In the genomic region with DNA sequence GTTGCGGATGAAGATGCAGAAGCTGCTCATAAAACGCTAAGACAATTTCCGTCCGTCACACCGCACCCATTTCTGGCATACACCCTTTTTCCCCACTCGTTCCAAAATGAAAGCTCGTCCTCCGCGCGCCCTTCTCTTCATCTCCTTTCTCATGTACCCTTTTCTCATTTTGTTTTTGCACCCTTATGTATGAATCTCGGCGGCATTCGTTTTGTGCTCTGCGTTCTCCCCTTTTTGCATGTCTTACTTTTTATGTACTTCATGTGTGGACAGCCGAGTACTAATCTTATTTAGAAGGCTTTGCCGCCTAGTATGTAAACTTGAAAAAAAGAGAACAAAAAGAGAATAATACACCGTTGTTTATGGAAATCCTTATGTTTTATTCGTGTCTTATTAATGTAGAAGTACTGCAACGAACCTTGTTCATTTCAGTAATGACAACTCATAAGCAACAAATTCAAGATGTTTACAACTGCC, we compare ENCODE assay signal across 5 worm cellular contexts.
A peak's percentile ranks its signal among the peaks of the same experiment; 100 is the strongest.
TF ChIP-seq lines count a peak whose summit lies in the region.

A gene (plus strand): TSS at position 427 of the 477 bp plus-strand sequence.

TF ChIP-seq in whole organism, L1 larva, 84 proteins besides CTCF, POLR2A, EP300 and RAD21:
- peak; percentile 51 for TF ChIP-seq lin-14 (GFP tag; optimal IDR thresholded peaks at IDR 0.05; lab: Kevin White, UChicago)
- no peak for TF ChIP-seq snpc-4 (tag; optimal IDR thresholded peaks at IDR 0.05; lab: Kevin White, UChicago)
- TF ChIP-seq fkh-10 (GFP tag; optimal IDR thresholded peaks at IDR 0.05; lab: Kevin White, UChicago) = peak; percentile 70
- no peak for TF ChIP-seq ceh-88 (GFP tag; IDR thresholded peaks at IDR 0.05; lab: Robert Waterston, UW)
- no peak for TF ChIP-seq ceh-90 (tag; optimal IDR thresholded peaks at IDR 0.05; lab: Kevin White, UChicago)
- peak; percentile 26 for TF ChIP-seq ces-1 (GFP tag; optimal IDR thresholded peaks at IDR 0.05; lab: Kevin White, UChicago)
- TF ChIP-seq tbx-2 (tag; optimal IDR thresholded peaks at IDR 0.05; lab: Kevin White, UChicago) = no peak
- TF ChIP-seq efl-3 (GFP tag; optimal IDR thresholded peaks at IDR 0.05; lab: Kevin White, UChicago) = no peak
- no peak for TF ChIP-seq lin-15B (tag; optimal IDR thresholded peaks at IDR 0.05; lab: Kevin White, UChicago)
- TF ChIP-seq efl-1 (optimal IDR thresholded peaks at IDR 0.05; lab: Kevin White, UChicago) = no peak
- peak in 1 of 2 experiments; percentile 60 for TF ChIP-seq efl-1 (GFP tag; optimal IDR thresholded peaks at IDR 0.05 in 1 of 2; lab: Kevin White, UChicago)
- no peak for TF ChIP-seq jun-1 (tag; optimal IDR thresholded peaks at IDR 0.05; lab: Kevin White, UChicago)
- no peak for TF ChIP-seq isw-1 (GFP tag; IDR thresholded peaks at IDR 0.05; lab: Robert Waterston, UW)
- no peak for TF ChIP-seq irx-1 (tag; optimal IDR thresholded peaks at IDR 0.05; lab: Kevin White, UChicago)

TF ChIP-seq in whole organism, L3 larva, 47 proteins besides CTCF, POLR2A, EP300 and RAD21:
- TF ChIP-seq ama-1 (optimal IDR thresholded peaks at IDR 0.05; lab: Kevin White, UChicago) = no peak
- peak; percentile 89 for TF ChIP-seq fkh-10 (GFP tag; optimal IDR thresholded peaks at IDR 0.05; lab: Kevin White, UChicago)
- TF ChIP-seq nhr-23 (tag; optimal IDR thresholded peaks at IDR 0.05; lab: Kevin White, UChicago) = no peak
- no peak for TF ChIP-seq daf-12 (tag; optimal IDR thresholded peaks at IDR 0.05; lab: Kevin White, UChicago)
- TF ChIP-seq nfya-1 (tag; optimal IDR thresholded peaks at IDR 0.05; lab: Kevin White, UChicago; ENCODE audit: insufficient read depth) = peak; percentile 6
- no peak for TF ChIP-seq mdl-1 (tag; optimal IDR thresholded peaks at IDR 0.05; lab: Kevin White, UChicago)

TF ChIP-seq in whole organism, L4 larva, 104 proteins besides CTCF, POLR2A, EP300 and RAD21:
- TF ChIP-seq unc-62 (GFP tag; optimal IDR thresholded peaks at IDR 0.05 in 1 of 2; lab: Kevin White, UChicago) (peak in 1 of 2 experiments; percentile 67), unc-62 (tag; optimal IDR thresholded peaks at IDR 0.05; lab: Kevin White, UChicago) (no peak), ama-1 (optimal IDR thresholded peaks at IDR 0.05; lab: Kevin White, UChicago) (no peak), fkh-10 (GFP tag; optimal IDR thresholded peaks at IDR 0.05; lab: Kevin White, UChicago) (peak; percentile 85), ceh-20 (GFP tag; IDR thresholded peaks at IDR 0.05; lab: Robert Waterston, UW) (no peak)
TF ChIP-seq in whole organism, L4 larva: peak in this region for 2.

TF ChIP-seq in whole organism, late embryonic, 69 proteins besides CTCF, POLR2A, EP300 and RAD21:
- TF ChIP-seq sox-4 (tag; optimal IDR thresholded peaks at IDR 0.05; lab: Kevin White, UChicago) = no peak
- no peak for TF ChIP-seq ceh-14 (tag; optimal IDR thresholded peaks at IDR 0.05; lab: Kevin White, UChicago)
- peak; percentile 62 for TF ChIP-seq unc-42 (tag; optimal IDR thresholded peaks at IDR 0.05; lab: Kevin White, UChicago)
- TF ChIP-seq pat-9 (tag; optimal IDR thresholded peaks at IDR 0.05; lab: Kevin White, UChicago) = no peak
- no peak for TF ChIP-seq pax-1 (tag; optimal IDR thresholded peaks at IDR 0.05; lab: Kevin White, UChicago)

TF ChIP-seq in whole organism, mixed stage, embryonic, 35 proteins besides CTCF, POLR2A, EP300 and RAD21:
- TF ChIP-seq tbx-8 (GFP tag; optimal IDR thresholded peaks at IDR 0.05; lab: Kevin White, UChicago) = no peak
- TF ChIP-seq sptf-1 (tag; optimal IDR thresholded peaks at IDR 0.05; lab: Kevin White, UChicago) = no peak
- TF ChIP-seq mep-1 (tag; optimal IDR thresholded peaks at IDR 0.05; lab: Kevin White, UChicago) = no peak
- no peak for TF ChIP-seq mab-5 (tag; optimal IDR thresholded peaks at IDR 0.05; lab: Kevin White, UChicago)
- peak; percentile 53 for TF ChIP-seq ces-1 (GFP tag; optimal IDR thresholded peaks at IDR 0.05; lab: Kevin White, UChicago)
- no peak for TF ChIP-seq blmp-1 (tag; optimal IDR thresholded peaks at IDR 0.05; lab: Kevin White, UChicago)
- TF ChIP-seq ham-2 (GFP tag; optimal IDR thresholded peaks at IDR 0.05; lab: Kevin White, UChicago) = no peak
- TF ChIP-seq nhr-12 (tag; optimal IDR thresholded peaks at IDR 0.05; lab: Kevin White, UChicago) = no peak
TF ChIP-seq in whole organism, mixed stage, embryonic: peak in this region for 1.
